Worm (Caenorhabditis elegans): ENCODE data around the gene ctsa-3.1.
A peak's percentile ranks its signal among the peaks of the same experiment; 100 is the strongest.

Gene ctsa-3.1

DNA sequence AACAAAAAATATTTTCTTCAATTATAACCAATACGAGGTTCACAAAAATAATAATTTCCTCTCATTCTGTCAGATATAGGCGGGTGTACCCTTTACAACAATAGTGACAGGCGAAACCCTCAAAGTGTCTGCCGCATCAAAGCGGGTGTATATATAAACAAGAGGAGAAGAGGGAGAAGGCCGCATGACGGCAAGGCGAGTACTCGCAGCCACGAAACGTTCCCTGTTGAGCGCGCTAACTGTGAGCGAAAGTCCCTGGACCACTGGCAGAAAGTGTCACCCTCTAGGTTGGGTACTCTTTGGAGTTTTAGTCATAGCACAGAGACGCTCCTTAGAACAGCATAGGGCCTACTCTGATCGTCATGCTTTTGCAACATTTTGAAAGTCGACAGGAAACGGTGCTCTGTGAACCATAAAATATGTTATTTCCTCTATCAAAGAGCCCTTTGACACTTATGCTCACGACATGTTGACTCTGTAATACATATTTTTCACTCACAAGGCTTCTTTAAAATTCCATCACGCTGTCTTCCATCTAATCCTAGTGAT is 32.5 kb upstream of the ctsa-3.1 start, which contains the start of gene pcrg-1 (continued):
- TF ChIP-seq zag-1 (tag; optimal IDR thresholded peaks at IDR 0.05) (no peak), ceh-82 (tag; optimal IDR thresholded peaks at IDR 0.05) (peak; percentile 33), snpc-4 (tag; optimal IDR thresholded peaks at IDR 0.05) (peak; percentile 99), nhr-23 (tag; optimal IDR thresholded peaks at IDR 0.05) (peak; percentile 34), ceh-16 (tag; optimal IDR thresholded peaks at IDR 0.05) (no peak), nhr-76 (tag; optimal IDR thresholded peaks at IDR 0.05) (no peak), R02D3.7 (tag; optimal IDR thresholded peaks at IDR 0.05) (peak; percentile 56), hmg-11 (tag; optimal IDR thresholded peaks at IDR 0.05) (no peak), ama-1 (optimal IDR thresholded peaks at IDR 0.05) (no peak), elt-3 (tag; optimal IDR thresholded peaks at IDR 0.05) (peak in 1 of 3 experiments; percentile 42), egl-5 (tag; optimal IDR thresholded peaks at IDR 0.05) (no peak), lin-15B (tag; optimal IDR thresholded peaks at IDR 0.05) (no peak), nhr-28 (tag; optimal IDR thresholded peaks at IDR 0.05) (no peak), elt-1 (tag; optimal IDR thresholded peaks at IDR 0.05) (no peak), skn-1 (tag; optimal IDR thresholded peaks at IDR 0.05) (no peak), jun-1 (tag; optimal IDR thresholded peaks at IDR 0.05) (no peak), aly-2 (tag; optimal IDR thresholded peaks at IDR 0.05) (no peak), unc-39 (tag; optimal IDR thresholded peaks at IDR 0.05) (no peak), pha-4 (tag; optimal IDR thresholded peaks at IDR 0.05) (peak; percentile 46)

DNA sequence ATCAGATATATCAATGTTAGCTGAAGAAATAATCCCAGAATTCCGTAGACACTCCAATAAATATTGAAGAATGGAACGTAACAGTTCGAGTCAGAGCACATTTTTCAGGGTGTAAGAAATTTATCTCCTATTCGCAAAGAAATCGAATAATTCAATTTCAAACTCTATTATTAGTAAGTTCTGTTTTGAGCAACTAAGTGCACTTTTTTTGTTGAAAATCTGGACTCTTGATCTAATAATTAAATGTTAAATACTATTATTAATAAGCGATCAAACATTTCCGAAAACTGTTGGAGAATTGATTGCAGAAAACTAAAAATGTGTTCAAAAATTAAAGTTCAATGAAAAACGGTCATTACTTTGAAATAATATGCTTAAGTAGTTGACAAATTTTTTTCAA is 29.5 kb upstream of the ctsa-3.1 start, which contains the start of gene srd-56:
Gene srd-56, minus strand, starts transcription at position 101 of the 400 bp plus-strand sequence.
- TF ChIP-seq nhr-11 (tag; optimal IDR thresholded peaks at IDR 0.05) = no peak
- no peak for TF ChIP-seq jun-1 (tag; optimal IDR thresholded peaks at IDR 0.05)

DNA sequence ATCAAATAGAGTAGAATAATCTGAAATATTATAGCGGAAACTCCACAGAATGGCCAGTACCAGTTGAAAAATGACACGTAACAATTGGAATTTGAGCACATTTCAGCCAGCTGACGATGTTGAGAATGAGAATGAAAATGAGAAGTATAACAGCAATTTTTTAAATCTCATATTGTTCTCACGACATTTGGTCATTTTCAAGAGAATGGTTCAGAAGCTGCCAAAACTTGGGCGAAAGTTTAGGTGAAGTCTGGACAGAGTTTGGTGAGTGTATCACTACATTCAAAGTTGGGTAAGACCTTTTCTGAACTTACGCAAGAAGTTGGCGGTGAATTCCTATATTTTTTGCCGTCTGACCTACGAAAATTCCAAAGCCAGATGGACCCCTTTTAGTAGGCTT is 27.7 kb upstream of the ctsa-3.1 start, which contains the start of gene srd-58:
Gene srd-58, minus strand, starts transcription at position 101 of the 400 bp plus-strand sequence.
- no peak for TF ChIP-seq aly-2 (tag; optimal IDR thresholded peaks at IDR 0.05)
- no peak for TF ChIP-seq elt-2 (tag; optimal IDR thresholded peaks at IDR 0.05)
- no peak for TF ChIP-seq ztf-11 (tag; optimal IDR thresholded peaks at IDR 0.05)
- TF ChIP-seq snpc-4 (tag; optimal IDR thresholded peaks at IDR 0.05) = no peak
- no peak for TF ChIP-seq egl-5 (tag; optimal IDR thresholded peaks at IDR 0.05)
- no peak for TF ChIP-seq lsy-12 (tag; optimal IDR thresholded peaks at IDR 0.05)
- no peak for TF ChIP-seq nhr-237 (tag; optimal IDR thresholded peaks at IDR 0.05)
- TF ChIP-seq fkh-10 (GFP tag; optimal IDR thresholded peaks at IDR 0.05) = no peak
- TF ChIP-seq fkh-2 (tag; optimal IDR thresholded peaks at IDR 0.05) = no peak
- no peak for TF ChIP-seq jun-1 (tag; optimal IDR thresholded peaks at IDR 0.05)

DNA sequence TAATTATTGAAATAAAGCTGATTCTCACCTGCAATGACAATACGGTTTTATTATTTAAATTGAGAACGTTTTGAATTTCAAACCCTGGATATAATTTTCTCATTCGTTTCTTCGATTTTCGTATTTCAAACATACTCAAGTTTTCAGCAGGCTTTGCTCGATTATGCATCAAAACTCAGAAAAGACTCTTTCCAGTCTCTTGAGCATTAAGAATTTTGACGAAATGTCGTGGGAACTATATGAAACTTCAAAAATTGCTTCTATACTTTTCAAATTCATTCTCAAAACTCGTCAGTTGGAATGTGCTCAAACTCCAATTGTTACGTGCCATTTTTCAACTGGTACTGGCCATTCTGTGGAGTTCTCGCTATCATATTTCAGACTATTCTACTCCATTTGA is 27.3 kb upstream of the ctsa-3.1 start, which contains the start of gene srd-59:
Gene srd-59, plus strand, starts transcription at position 301 of the 400 bp plus-strand sequence.
- TF ChIP-seq mdl-1 (tag; optimal IDR thresholded peaks at IDR 0.05) (no peak), nhr-23 (tag; optimal IDR thresholded peaks at IDR 0.05) (no peak), fkh-10 (GFP tag; optimal IDR thresholded peaks at IDR 0.05) (no peak)

DNA sequence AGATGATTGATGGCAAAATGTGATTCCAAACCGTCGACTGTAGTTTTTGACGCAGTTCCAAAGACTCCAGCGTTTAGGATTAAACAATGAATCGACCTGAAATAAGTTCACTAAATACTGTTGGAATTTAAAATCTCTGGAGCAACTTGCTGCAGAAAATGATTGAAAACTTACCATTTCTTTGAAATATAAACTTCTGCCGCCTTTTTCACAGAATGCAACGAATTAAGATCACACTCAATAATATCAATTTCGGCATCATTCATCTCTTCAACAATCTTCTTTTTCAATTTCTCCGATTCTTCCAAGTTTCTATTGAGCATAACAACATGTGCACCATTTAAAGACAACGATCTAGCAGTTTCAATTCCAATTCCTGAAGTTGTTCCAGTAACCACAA is 25.0 kb upstream of the ctsa-3.1 start:
- TF ChIP-seq ceh-82 (tag; optimal IDR thresholded peaks at IDR 0.05) (no peak), ztf-4 (tag; optimal IDR thresholded peaks at IDR 0.05) (no peak), fkh-10 (GFP tag; optimal IDR thresholded peaks at IDR 0.05) (no peak), eor-1 (tag; optimal IDR thresholded peaks at IDR 0.05) (no peak), egl-5 (tag; optimal IDR thresholded peaks at IDR 0.05) (no peak), sea-2 (GFP tag; optimal IDR thresholded peaks at IDR 0.05) (no peak), mml-1 (tag; optimal IDR thresholded peaks at IDR 0.05) (no peak), R02D3.7 (tag; optimal IDR thresholded peaks at IDR 0.05) (no peak), pqm-1 (tag; optimal IDR thresholded peaks at IDR 0.05) (no peak), nhr-237 (tag; optimal IDR thresholded peaks at IDR 0.05) (no peak), daf-12 (tag; optimal IDR thresholded peaks at IDR 0.05) (no peak), pha-4 (tag; optimal IDR thresholded peaks at IDR 0.05) (no peak)

DNA sequence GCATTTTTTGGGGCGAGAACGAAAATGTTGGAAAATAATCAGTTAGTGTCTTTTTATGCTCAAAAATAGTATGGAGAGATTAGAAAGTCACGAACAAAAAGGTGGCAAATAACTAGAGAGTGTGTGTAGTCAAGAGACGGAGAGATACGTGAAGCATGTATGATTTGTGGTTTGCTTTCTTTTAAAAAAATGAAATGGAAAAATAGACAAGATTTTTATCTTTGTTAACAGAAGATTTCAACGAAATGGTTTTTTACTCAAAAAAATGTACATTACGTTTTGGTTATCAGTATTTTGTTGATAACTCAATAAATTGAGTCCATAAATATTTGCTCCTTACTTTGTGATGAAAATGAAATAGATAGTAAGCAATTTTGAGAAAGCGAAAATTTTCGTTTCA is 24.5 kb upstream of the ctsa-3.1 start, which contains the start of gene dhs-7:
Gene dhs-7, minus strand, starts transcription at position 277 of the 400 bp plus-strand sequence.
- TF ChIP-seq fos-1 (tag; optimal IDR thresholded peaks at IDR 0.05) (no peak), egl-27 (tag; optimal IDR thresholded peaks at IDR 0.05) (no peak), elt-2 (tag; optimal IDR thresholded peaks at IDR 0.05) (peak; percentile 67), ama-1 (optimal IDR thresholded peaks at IDR 0.05) (no peak), nhr-28 (tag; optimal IDR thresholded peaks at IDR 0.05) (no peak), nhr-67 (tag; optimal IDR thresholded peaks at IDR 0.05) (no peak)

Data from whole organism, L3 larva.